3 worm cellular contexts compared by ENCODE assay signal in genomic region chrII:1199987-1200386, ce11.
TF ChIP-seq lines count a peak whose summit lies in the region.

No protein-coding gene starts in this region.

TF ChIP-seq in whole organism, L1 larva, 84 proteins besides CTCF, POLR2A, EP300 and RAD21:
- no peak for TF ChIP-seq fkh-8 (tag; optimal IDR thresholded peaks at IDR 0.05; lab: Kevin White, UChicago)
- TF ChIP-seq aly-2 (tag; optimal IDR thresholded peaks at IDR 0.05; lab: Kevin White, UChicago) = no peak
- TF ChIP-seq blmp-1 (tag; optimal IDR thresholded peaks at IDR 0.05; lab: Kevin White, UChicago) = peak; percentile 96
- TF ChIP-seq ztf-4 (tag; optimal IDR thresholded peaks at IDR 0.05; lab: Kevin White, UChicago) = no peak
TF ChIP-seq in whole organism, L1 larva: peak in this region for 1.

TF ChIP-seq in whole organism, L2 larva, 48 proteins besides CTCF, POLR2A, EP300 and RAD21:
- TF ChIP-seq elt-1 (tag; optimal IDR thresholded peaks at IDR 0.05; lab: Kevin White, UChicago) (no peak), lin-39 (tag; optimal IDR thresholded peaks at IDR 0.05; lab: Kevin White, UChicago) (no peak), blmp-1 (tag; optimal IDR thresholded peaks at IDR 0.05; lab: Kevin White, UChicago; ENCODE audit: insufficient read depth) (peak; percentile 63), ztf-1 (GFP tag; conservative IDR thresholded peaks at IDR 0.05; lab: Robert Waterston, UW) (no peak), mdl-1 (tag; optimal IDR thresholded peaks at IDR 0.05; lab: Kevin White, UChicago) (no peak), ztf-11 (tag; optimal IDR thresholded peaks at IDR 0.05; lab: Kevin White, UChicago) (no peak), nhr-237 (tag; optimal IDR thresholded peaks at IDR 0.05; lab: Kevin White, UChicago) (no peak), nhr-21 (tag; optimal IDR thresholded peaks at IDR 0.05; lab: Kevin White, UChicago) (no peak)

TF ChIP-seq in whole organism, mixed stage, embryonic, 35 proteins besides CTCF, POLR2A, EP300 and RAD21:
- TF ChIP-seq blmp-1 (tag; optimal IDR thresholded peaks at IDR 0.05; lab: Kevin White, UChicago) (peak; percentile 58), sptf-1 (tag; optimal IDR thresholded peaks at IDR 0.05; lab: Kevin White, UChicago) (no peak)

Comparison
In these comparisons a context has a peak if more than half of its experiments do, and no peak if none do; other contexts are left out.
1. Of the 22 proteins assayed by ChIP-seq in both whole organism, L1 larva and whole organism, L2 larva: peak only in whole organism, L1 larva: none; only in whole organism, L2 larva: none; in both: blmp-1; in neither: 21.